Fruit fly (Drosophila melanogaster): ENCODE results near the gene Mat89Ba.

The Mat89Ba gene

DNA sequence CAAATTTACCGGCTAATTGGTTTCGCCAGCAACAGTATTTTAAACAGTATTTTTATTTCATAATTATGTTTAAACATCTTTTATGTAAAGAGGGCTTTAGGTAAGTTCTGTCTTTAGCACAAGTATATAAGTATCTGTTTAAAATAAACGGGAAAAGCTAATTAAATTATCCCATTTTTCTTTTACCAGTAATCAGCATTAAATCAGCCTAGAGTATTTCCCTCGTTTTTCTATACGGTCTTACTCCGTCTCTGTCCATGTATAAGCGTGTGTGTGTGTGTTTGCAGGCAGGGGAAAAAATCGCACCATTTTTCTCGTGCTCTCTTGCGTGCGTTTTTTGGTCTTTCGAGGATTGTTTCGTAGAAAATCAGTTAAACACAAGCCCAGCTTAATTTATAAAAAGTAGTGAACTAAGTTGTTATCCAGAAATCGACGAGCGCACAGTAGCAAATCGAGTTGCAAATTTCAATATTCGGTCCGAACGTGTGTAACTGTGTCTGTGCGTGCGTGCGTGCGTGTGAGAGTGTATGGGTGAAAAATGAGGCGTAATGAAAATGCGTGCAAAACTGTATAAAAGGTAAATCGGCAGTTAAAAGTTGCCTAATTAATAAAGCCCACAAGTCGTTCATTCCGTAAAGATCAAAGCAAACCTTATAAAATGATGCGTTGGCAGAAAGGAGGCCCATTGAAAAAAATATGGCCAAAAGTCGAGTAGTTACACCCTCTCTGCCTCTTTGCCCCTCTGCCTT, 713 bp upstream of the Mat89Ba start (continued):
- peak; percentile 14 for TF ChIP-seq CG10543 (GFP tag; optimal IDR thresholded peaks at IDR 0.05)
- TF ChIP-seq H15 (GFP tag; IDR thresholded peaks at IDR 0.05), result no peak
- TF ChIP-seq zen (tag; optimal IDR thresholded peaks at IDR 0.05), result no peak
- TF ChIP-seq sna (GFP tag; IDR thresholded peaks at IDR 0.05; ENCODE audit: partially characterized antibody), result 0 out of 2 replicates have a peak, but pooled peaks have one; percentile 16
- no peak for TF ChIP-seq CG6175 (GFP tag; IDR thresholded peaks at IDR 0.05)
- peak; percentile 87 for TF ChIP-seq CG8478 (optimal IDR thresholded peaks at IDR 0.05)
- peak; percentile 61 for TF ChIP-seq gfzf (GFP tag; optimal IDR thresholded peaks at IDR 0.05)
- TF ChIP-seq al (GFP tag; IDR thresholded peaks at IDR 0.05), result no peak
- TF ChIP-seq Pdp1 (GFP tag; optimal IDR thresholded peaks at IDR 0.05), result peak in 1 of 2 experiments; percentile 35
- TF ChIP-seq CG4617 (GFP tag; optimal IDR thresholded peaks at IDR 0.05; ENCODE audit: borderline replicate concordance), result peak; percentile 56
- TF ChIP-seq crol (GFP tag; IDR thresholded peaks at IDR 0.05), result peak; percentile 94
- peak; percentile 72 for TF ChIP-seq MESR4 (GFP tag; optimal IDR thresholded peaks at IDR 0.05)
- peak; percentile 14; the same call in 1 of the 2 replicates for TF ChIP-seq chm (GFP tag; IDR thresholded peaks at IDR 0.05)

DNA sequence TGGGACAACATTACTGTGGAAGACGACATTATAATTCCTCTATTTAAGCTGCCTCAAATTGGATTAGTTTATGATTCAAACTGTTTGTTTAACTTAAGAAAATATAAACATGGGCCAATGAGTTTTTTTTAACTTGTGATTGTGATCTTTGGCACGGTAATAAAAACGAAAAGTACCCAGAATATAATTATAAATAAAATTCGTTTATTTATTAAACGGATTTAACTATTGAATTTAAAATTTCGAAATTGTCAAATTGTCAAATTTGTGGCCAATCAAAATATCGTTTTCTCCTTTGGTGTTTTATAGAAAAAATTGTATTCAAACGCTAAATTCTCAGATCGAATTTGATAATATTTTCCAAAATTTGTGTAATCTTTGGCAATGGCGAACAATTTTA, 5.5 kb downstream of the Mat89Ba start, which contains the start of gene Mst89B:
Mst89B (plus strand) TSS at position 301 of the 400 bp plus-strand sequence.
- TF ChIP-seq Gsc (GFP tag; IDR thresholded peaks at IDR 0.05) (no peak), repo (GFP tag; optimal IDR thresholded peaks at IDR 0.05) (no peak), Doc3 (GFP tag; IDR thresholded peaks at IDR 0.05; ENCODE audit: partially characterized antibody) (no peak), CG1602 (GFP tag; optimal IDR thresholded peaks at IDR 0.05) (no peak), run (tag; optimal IDR thresholded peaks at IDR 0.05) (no peak), CG15479 (GFP tag; optimal IDR thresholded peaks at IDR 0.05) (no peak), CG2875 (GFP tag; optimal IDR thresholded peaks at IDR 0.05) (no peak)

DNA sequence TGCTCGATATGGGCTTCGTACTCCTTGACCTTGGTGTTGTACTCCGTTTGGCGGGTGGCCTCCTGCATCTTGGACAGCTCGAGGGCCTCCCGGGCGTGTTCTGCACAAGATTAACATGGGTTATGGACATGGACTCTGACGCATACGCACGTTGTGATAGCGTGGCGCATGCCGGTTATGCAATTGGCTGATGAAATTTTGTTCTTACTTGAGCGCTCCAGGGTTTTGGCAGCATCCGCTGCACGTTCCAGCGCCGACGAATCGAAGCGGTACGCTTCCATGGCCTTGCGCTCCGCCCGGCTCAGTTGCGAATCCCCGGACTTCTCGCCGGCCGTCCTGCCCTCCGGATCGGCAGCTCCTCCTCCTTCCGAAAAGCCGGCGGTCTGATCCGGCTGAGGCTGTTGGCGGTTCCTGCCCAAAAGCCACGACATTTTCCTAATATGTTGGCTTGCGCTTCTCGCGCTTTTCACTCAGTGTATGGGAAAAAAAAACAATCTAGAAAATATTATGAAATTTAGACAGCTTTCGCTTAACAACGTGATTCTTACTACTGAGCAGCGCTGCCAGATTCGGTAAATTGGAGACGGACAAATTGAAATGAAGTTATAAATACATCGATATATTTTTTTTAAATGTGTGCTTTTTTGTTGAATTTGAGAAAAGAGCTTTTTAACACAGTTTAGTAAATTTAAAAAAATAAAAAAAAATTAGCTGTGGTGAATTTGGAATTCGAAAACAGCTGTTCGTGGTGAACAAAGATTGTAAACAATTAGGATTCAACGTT, 8.5 kb downstream of the Mat89Ba start, which contains the start of the genes bor and asun:
bor (minus strand) TSS at position 594 of the 784 bp plus-strand sequence.
asun (plus strand) TSS at position 750 of the 784 bp plus-strand sequence.
- TF ChIP-seq HmgZ (tag; optimal IDR thresholded peaks at IDR 0.05) (peak; percentile 13), ttk (GFP tag; IDR thresholded peaks at IDR 0.05) (no peak), stc (GFP tag; IDR thresholded peaks at IDR 0.05) (no peak), nerfin-2 (GFP tag; IDR thresholded peaks at IDR 0.05; ENCODE audit: partially characterized antibody) (no peak), CG9727 (GFP tag; optimal IDR thresholded peaks at IDR 0.05) (peak; percentile 22), CG14710 (tag; optimal IDR thresholded peaks at IDR 0.05) (peak; percentile 34), z (GFP tag; IDR thresholded peaks at IDR 0.05) (no peak), Eip74EF (GFP tag; optimal IDR thresholded peaks at IDR 0.05) (no peak), ro (GFP tag; IDR thresholded peaks at IDR 0.05) (no peak), CG12155 (GFP tag; optimal IDR thresholded peaks at IDR 0.05) (no peak), vfl (GFP tag; optimal IDR thresholded peaks at IDR 0.05) (no peak), CG18262 (tag; optimal IDR thresholded peaks at IDR 0.05) (peak; percentile 30), CG1233 (GFP tag; optimal IDR thresholded peaks at IDR 0.05) (no peak), Fer3 (tag; optimal IDR thresholded peaks at IDR 0.05) (no peak), CG6254 (GFP tag; optimal IDR thresholded peaks at IDR 0.05) (no peak), CG9797 (GFP tag; optimal IDR thresholded peaks at IDR 0.05) (no peak), CG32772 (GFP tag; IDR thresholded peaks at IDR 0.05) (peak; percentile 94), cas (GFP tag; IDR thresholded peaks at IDR 0.05) (no peak), CG15011 (GFP tag; optimal IDR thresholded peaks at IDR 0.05) (no peak), Mes4 (GFP tag; optimal IDR thresholded peaks at IDR 0.05) (peak; percentile 12), CG13894 (tag; optimal IDR thresholded peaks at IDR 0.05) (no peak), CG6813 (GFP tag; optimal IDR thresholded peaks at IDR 0.05) (no peak), MTF-1 (GFP tag; optimal IDR thresholded peaks at IDR 0.05; ENCODE audit: borderline replicate concordance) (no peak), D19A (tag; optimal IDR thresholded peaks at IDR 0.05) (no peak), dm (GFP tag; optimal IDR thresholded peaks at IDR 0.05) (peak; percentile 67)
